Worm (Caenorhabditis elegans): ENCODE results near the gene adah-1.

Gene adah-1

ce11 chrIV:7062697-7063096 lies 38.7 kb downstream of the adah-1 start:
- TF ChIP-seq ama-1 (optimal IDR thresholded peaks at IDR 0.05): no peak
- TF ChIP-seq B0310.2 (tag; optimal IDR thresholded peaks at IDR 0.05): no peak
- no peak for TF ChIP-seq tbx-11 (GFP tag; IDR thresholded peaks at IDR 0.05)
- TF ChIP-seq hmbx-1 (tag; optimal IDR thresholded peaks at IDR 0.05): no peak
- no peak for TF ChIP-seq scrt-1 (GFP tag; IDR thresholded peaks at IDR 0.05)
- TF ChIP-seq ceh-13 (GFP tag; optimal IDR thresholded peaks at IDR 0.05): no peak

ce11 chrIV:7065022-7065421 lies 41.0 kb downstream of the adah-1 start, which contains the start of gene Y43B11AL.1:
Gene Y43B11AL.1 (plus strand): TSS chrIV:7065322.
- no peak for TF ChIP-seq flt-1 (GFP tag; IDR thresholded peaks at IDR 0.05)
- TF ChIP-seq hmg-4 (GFP tag; optimal IDR thresholded peaks at IDR 0.05): no peak
- TF ChIP-seq tra-4 (tag; optimal IDR thresholded peaks at IDR 0.05): no peak
- TF ChIP-seq ceh-13 (GFP tag; optimal IDR thresholded peaks at IDR 0.05): no peak
- TF ChIP-seq F13C5.2 (tag; optimal IDR thresholded peaks at IDR 0.05): no peak
- no peak for TF ChIP-seq ama-1 (optimal IDR thresholded peaks at IDR 0.05)
- TF ChIP-seq ets-7 (tag; optimal IDR thresholded peaks at IDR 0.05): no peak
- TF ChIP-seq tbx-11 (GFP tag; IDR thresholded peaks at IDR 0.05): no peak
- no peak for TF ChIP-seq hmbx-1 (tag; optimal IDR thresholded peaks at IDR 0.05)
- no peak for TF ChIP-seq pes-1 (GFP tag; IDR thresholded peaks at IDR 0.05)
- no peak for TF ChIP-seq tbx-37 (GFP tag; conservative IDR thresholded peaks at IDR 0.05)
- no peak for TF ChIP-seq B0310.2 (tag; optimal IDR thresholded peaks at IDR 0.05)
- TF ChIP-seq sea-1 (GFP tag; conservative IDR thresholded peaks at IDR 0.05): no peak
- no peak for TF ChIP-seq aly-1 (tag; optimal IDR thresholded peaks at IDR 0.05)
- TF ChIP-seq hnd-1 (tag; optimal IDR thresholded peaks at IDR 0.05): no peak
- no peak for TF ChIP-seq scrt-1 (GFP tag; IDR thresholded peaks at IDR 0.05)
- TF ChIP-seq ceh-36 (tag; optimal IDR thresholded peaks at IDR 0.05): no peak

- TF ChIP-seq scrt-1 (GFP tag; IDR thresholded peaks at IDR 0.05) (no peak), B0310.2 (tag; optimal IDR thresholded peaks at IDR 0.05) (no peak), hnd-1 (tag; optimal IDR thresholded peaks at IDR 0.05) (no peak), aly-1 (tag; optimal IDR thresholded peaks at IDR 0.05) (no peak), ama-1 (optimal IDR thresholded peaks at IDR 0.05) (no peak), ets-7 (tag; optimal IDR thresholded peaks at IDR 0.05) (no peak)
These were observed 43.4 kb downstream of the adah-1 start for ce11 chrIV:7067446-7067845.

- TF ChIP-seq scrt-1 (GFP tag; IDR thresholded peaks at IDR 0.05) (no peak), tra-4 (tag; optimal IDR thresholded peaks at IDR 0.05) (no peak), flt-1 (GFP tag; IDR thresholded peaks at IDR 0.05) (no peak)
These were observed 48.1 kb downstream of the adah-1 start, which contains the start of gene srg-48 for ce11 chrIV:7072110-7072509. Gene srg-48 (plus strand): TSS chrIV:7072410.

- TF ChIP-seq ama-1 (optimal IDR thresholded peaks at IDR 0.05) (no peak), aly-1 (tag; optimal IDR thresholded peaks at IDR 0.05) (no peak), tra-4 (tag; optimal IDR thresholded peaks at IDR 0.05) (no peak), hmg-4 (GFP tag; optimal IDR thresholded peaks at IDR 0.05) (no peak), tbx-11 (GFP tag; IDR thresholded peaks at IDR 0.05) (no peak), ceh-36 (tag; optimal IDR thresholded peaks at IDR 0.05) (no peak), sea-1 (GFP tag; conservative IDR thresholded peaks at IDR 0.05) (no peak), flt-1 (GFP tag; IDR thresholded peaks at IDR 0.05) (no peak), tbx-37 (GFP tag; conservative IDR thresholded peaks at IDR 0.05) (no peak), pes-1 (GFP tag; IDR thresholded peaks at IDR 0.05) (no peak), hmbx-1 (tag; optimal IDR thresholded peaks at IDR 0.05) (no peak)
These were observed 51.1 kb downstream of the adah-1 start, which contains the start of gene srg-50 for ce11 chrIV:7075063-7075462. Gene srg-50 (minus strand): TSS chrIV:7075163.

Data from whole organism, early embryonic.